Worm (Caenorhabditis elegans) whole organism, late embryonic: ENCODE measurements around the gene fbxa-43.

Source experiments
- ceh-45 ChIP-seq: fragments of 200-800 bp; sonication (Bioruptor generic); IDR thresholded peaks from 2 replicates; pipeline ENCODE4 v1.3.6; 2022; ENCODE audit warnings: missing genetic modification reagents, missing genetic modification characterization, missing compliant biosample characterization
- hlh-13 ChIP-seq: fragments of 200-800 bp; sonication (Bioruptor generic); optimal IDR thresholded peaks from 2 replicates; lab custom pipeline; 2018; ENCODE audit warnings: mild to moderate bottlenecking, missing genetic modification characterization, missing compliant biosample characterization
- nfya-1 ChIP-seq: sonication (generic microtip); optimal IDR thresholded peaks from 2 replicates; lab custom pipeline; 2017; ENCODE audit warnings: missing genetic modification characterization, mild to moderate bottlenecking, missing compliant biosample characterization, antibody characterized with exemption, moderate library complexity
- odd-2 ChIP-seq: sonication (generic microtip); optimal IDR thresholded peaks from 2 replicates; lab custom pipeline; 2017; ENCODE audit warnings: antibody characterized with exemption, mild to moderate bottlenecking, missing genetic modification characterization, missing compliant biosample characterization
- pag-3 ChIP-seq: sonication (generic microtip); optimal IDR thresholded peaks from 2 replicates; lab custom pipeline; 2016; ENCODE audit warnings: missing compliant biosample characterization, missing genetic modification characterization, borderline replicate concordance
- pha-4 ChIP-seq: fragments of 150-350 bp; optimal IDR thresholded peaks from 2 replicates; lab custom pipeline; 2018; ENCODE audit warnings: missing biosample characterization, missing genetic modification reagents, missing genetic modification characterization

DNA sequence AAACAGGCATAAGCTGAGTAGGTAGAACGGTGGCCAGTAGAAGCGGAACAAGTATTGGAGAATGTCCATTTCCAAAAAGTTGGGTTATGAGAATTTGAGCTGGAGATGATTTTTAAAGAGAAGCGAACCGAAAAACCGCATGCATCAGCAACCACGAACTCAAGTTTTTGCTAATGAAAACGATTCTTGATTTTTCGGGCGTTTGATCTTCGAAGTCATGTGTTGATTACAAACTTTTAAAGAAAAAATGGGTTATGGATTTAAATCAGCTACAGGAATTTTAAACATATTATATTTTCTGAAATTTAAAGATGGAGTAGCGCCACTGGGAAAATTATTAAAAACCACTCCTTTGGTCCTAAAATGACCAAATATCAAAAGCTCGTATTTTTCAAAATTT lies 34.8 kb downstream of the fbxa-43 start, which contains the start of gene srd-65:
- no peak for TF ChIP-seq nfya-1
- TF ChIP-seq hlh-13 (GFP tag; lab: Kevin White, UChicago), result no peak
- TF ChIP-seq pha-4 (tag; lab: Kevin White, UChicago), result no peak
- no peak for TF ChIP-seq ceh-45 (GFP tag; lab: Robert Waterston, UW)
- no peak for TF ChIP-seq odd-2
- no peak for TF ChIP-seq pag-3 (tag; lab: Kevin White, UChicago)
